Fruit fly (Drosophila melanogaster) whole organism, prepupa: ENCODE results near the gene kon.

ENCODE experiments used
- Blimp-1 ChIP-seq: fragments of 200-800 bp; sonication (Bioruptor generic); optimal IDR thresholded peaks from 3 replicates; lab custom pipeline; 2017; ENCODE audit warnings: missing biosample characterization, missing genetic modification characterization, mild to moderate bottlenecking, moderate library complexity, missing genetic modification reagents
- CG10669 ChIP-seq: fragments of 200-800 bp; sonication (Bioruptor generic); optimal IDR thresholded peaks from 3 replicates; lab custom pipeline; 2018; ENCODE audit warnings: missing biosample characterization, mild to moderate bottlenecking, missing genetic modification characterization, moderate library complexity
- CG11294 ChIP-seq: fragments of 200-800 bp; sonication (Bioruptor generic); IDR thresholded peaks from 2 replicates; pipeline ENCODE4 v1.3.6; 2022; ENCODE audit warnings: missing biosample characterization, missing genetic modification characterization
- CG11902 ChIP-seq: fragments of 200-800 bp; sonication (Bioruptor generic); optimal IDR thresholded peaks from 3 replicates; lab custom pipeline; 2016; ENCODE audit warnings: missing biosample characterization, missing genetic modification characterization
- CG15336 ChIP-seq: fragments of 200-800 bp; sonication (Bioruptor generic); IDR thresholded peaks from 2 replicates; pipeline ENCODE4 v1.3.6; 2022; ENCODE audit warnings: missing biosample characterization, missing genetic modification characterization
- CG1621 ChIP-seq: fragments of 200-800 bp; sonication (Bioruptor generic); optimal IDR thresholded peaks from 3 replicates; lab custom pipeline; 2018; ENCODE audit warnings: missing biosample characterization, mild to moderate bottlenecking, missing genetic modification characterization
- CG16779 ChIP-seq: fragments of 200-800 bp; sonication (Bioruptor generic); optimal IDR thresholded peaks from 3 replicates; lab custom pipeline; 2017; ENCODE audit warnings: missing biosample characterization, mild to moderate bottlenecking, missing genetic modification characterization
- CG3032 ChIP-seq: fragments of 200-800 bp; optimal IDR thresholded peaks from 2 replicates; lab custom pipeline; 2019; ENCODE audit warnings: missing biosample characterization, mild to moderate bottlenecking, missing genetic modification characterization, moderate library complexity
- CG32006 ChIP-seq: fragments of 200-800 bp; sonication (Bioruptor generic); optimal IDR thresholded peaks from 3 replicates; lab custom pipeline; 2017; ENCODE audit warnings: missing biosample characterization, mild to moderate bottlenecking, missing genetic modification characterization
- CG6163 ChIP-seq: fragments of 200-800 bp; sonication (Bioruptor generic); IDR thresholded peaks from 3 replicates; pipeline ENCODE4 v1.3.6; 2022; ENCODE audit warnings: missing biosample characterization, missing genetic modification characterization
- CG6276 ChIP-seq: fragments of 200-800 bp; sonication (Bioruptor generic); optimal IDR thresholded peaks from 2 replicates; lab custom pipeline; 2017; ENCODE audit warnings: missing biosample characterization, mild to moderate bottlenecking, missing genetic modification characterization
- CG6792 ChIP-seq: fragments of 200-800 bp; sonication (Bioruptor generic); optimal IDR thresholded peaks from 3 replicates; lab custom pipeline; 2016; ENCODE audit warnings: missing biosample characterization, missing genetic modification characterization
- CG6808 ChIP-seq: fragments of 200-800 bp; sonication (Bioruptor generic); optimal IDR thresholded peaks from 3 replicates; lab custom pipeline; 2017; ENCODE audit warnings: missing biosample characterization, missing genetic modification characterization, mild to moderate bottlenecking, moderate library complexity, missing genetic modification reagents
- CG6854 ChIP-seq: fragments of 200-800 bp; sonication (Bioruptor generic); optimal IDR thresholded peaks from 2 replicates; lab custom pipeline; 2017; ENCODE audit warnings: missing biosample characterization, mild to moderate bottlenecking, missing genetic modification characterization
- CG7368 ChIP-seq: fragments of 200-800 bp; sonication (Bioruptor generic); optimal IDR thresholded peaks from 3 replicates; lab custom pipeline; 2016; ENCODE audit warnings: missing biosample characterization, missing genetic modification characterization
- CG8119 ChIP-seq: fragments of 200-800 bp; sonication (Bioruptor generic); IDR thresholded peaks from 3 replicates; pipeline ENCODE4 v1.3.6; 2022; ENCODE audit warnings: missing biosample characterization, missing genetic modification characterization
- CG8319 ChIP-seq: fragments of 200-800 bp; sonication (Bioruptor generic); optimal IDR thresholded peaks from 3 replicates; lab custom pipeline; 2016; ENCODE audit warnings: missing biosample characterization, missing genetic modification characterization
- CG8632 ChIP-seq: fragments of 200-800 bp; sonication (Bioruptor generic); optimal IDR thresholded peaks from 3 replicates; lab custom pipeline; 2016; ENCODE audit warnings: missing biosample characterization, missing genetic modification characterization
- Eip75B ChIP-seq: fragments of 200-800 bp; sonication (Bioruptor generic); optimal IDR thresholded peaks from 3 replicates; lab custom pipeline; 2016; ENCODE audit warnings: missing biosample characterization, missing genetic modification characterization
- Eip78C ChIP-seq: fragments of 200-800 bp; sonication (Bioruptor generic); peaks from one replicate; lab custom pipeline; 2016; ENCODE audit warnings: missing biosample characterization, missing genetic modification characterization
- Eip93F ChIP-seq: fragments of 200-800 bp; sonication (Bioruptor generic); optimal IDR thresholded peaks from 2 replicates; lab custom pipeline; 2016; ENCODE audit warnings: missing biosample characterization, mild to moderate bottlenecking, missing genetic modification characterization
- Ets21C ChIP-seq: fragments of 200-800 bp; sonication (Bioruptor generic); optimal IDR thresholded peaks from 3 replicates; lab custom pipeline; 2016; ENCODE audit warnings: missing biosample characterization, missing genetic modification characterization
- Ets96B ChIP-seq: fragments of 200-800 bp; optimal IDR thresholded peaks from 2 replicates; lab custom pipeline; 2019; ENCODE audit warnings: missing biosample characterization, mild to moderate bottlenecking, missing genetic modification characterization, moderate library complexity
- Gug ChIP-seq: fragments of 200-800 bp; sonication (Bioruptor generic); IDR thresholded peaks from 2 replicates; pipeline ENCODE4 v1.3.6; 2022; ENCODE audit warnings: missing biosample characterization, missing genetic modification characterization
- Hr38 ChIP-seq: sonication (Bioruptor generic); optimal IDR thresholded peaks from 2 replicates; lab custom pipeline; 2016; ENCODE audit warnings: missing biosample characterization, missing genetic modification characterization
- Hr39 ChIP-seq: fragments of 200-800 bp; sonication (Bioruptor generic); optimal IDR thresholded peaks from 2 replicates; lab custom pipeline; 2016; ENCODE audit warnings: missing biosample characterization, missing genetic modification characterization
- Lpt ChIP-seq: fragments of 200-800 bp; sonication (Bioruptor generic); optimal IDR thresholded peaks from 3 replicates; lab custom pipeline; 2016; ENCODE audit warnings: missing biosample characterization, missing genetic modification characterization
- Met ChIP-seq: fragments of 200-800 bp; sonication (Bioruptor generic); optimal IDR thresholded peaks from 3 replicates; lab custom pipeline; 2016; ENCODE audit warnings: missing biosample characterization, missing genetic modification characterization
- Smox ChIP-seq: fragments of 200-800 bp; sonication (Bioruptor generic); optimal IDR thresholded peaks from 3 replicates; lab custom pipeline; 2016; ENCODE audit warnings: missing biosample characterization, missing genetic modification characterization
- Sox14 ChIP-seq: fragments of 200-800 bp; sonication (Bioruptor generic); optimal IDR thresholded peaks from 3 replicates; lab custom pipeline; 2016; ENCODE audit warnings: missing biosample characterization, missing genetic modification characterization
- acj6 ChIP-seq: fragments of 200-800 bp; sonication (Bioruptor generic); optimal IDR thresholded peaks from 3 replicates; lab custom pipeline; 2016; ENCODE audit warnings: missing biosample characterization, missing genetic modification characterization
- cyc ChIP-seq: fragments of 200-800 bp; sonication (Bioruptor generic); optimal IDR thresholded peaks from 3 replicates; lab custom pipeline; 2016; ENCODE audit warnings: missing biosample characterization, missing genetic modification characterization
- dac ChIP-seq: fragments of 200-800 bp; sonication (Bioruptor generic); optimal IDR thresholded peaks from 2 replicates; lab custom pipeline; 2017; ENCODE audit warnings: missing biosample characterization, mild to moderate bottlenecking, missing genetic modification characterization
- dsx ChIP-seq: fragments of 200-800 bp; optimal IDR thresholded peaks from 3 replicates; lab custom pipeline; 2019; ENCODE audit warnings: missing biosample characterization, mild to moderate bottlenecking, missing genetic modification characterization, moderate library complexity; ENCODE audit not compliant: poor library complexity, severe bottlenecking
- eg ChIP-seq: fragments of 200-800 bp; sonication (Bioruptor generic); IDR thresholded peaks from 3 replicates; pipeline ENCODE4 v1.3.6; 2022; ENCODE audit warnings: missing biosample characterization, missing genetic modification characterization
- esn ChIP-seq: fragments of 200-800 bp; sonication (Bioruptor generic); optimal IDR thresholded peaks from 2 replicates; lab custom pipeline; 2016; ENCODE audit warnings: missing biosample characterization, mild to moderate bottlenecking, missing genetic modification characterization, moderate library complexity
- fkh ChIP-seq: fragments of 200-800 bp; sonication (Bioruptor generic); optimal IDR thresholded peaks from 3 replicates; lab custom pipeline; 2017; ENCODE audit warnings: missing biosample characterization, mild to moderate bottlenecking, missing genetic modification characterization, moderate library complexity
- lz ChIP-seq: fragments of 200-800 bp; sonication (Bioruptor generic); optimal IDR thresholded peaks from 3 replicates; lab custom pipeline; 2016; ENCODE audit warnings: missing biosample characterization, missing genetic modification characterization
- pdm3 ChIP-seq: fragments of 200-800 bp; sonication (Bioruptor generic); optimal IDR thresholded peaks from 3 replicates; lab custom pipeline; 2016; ENCODE audit warnings: missing biosample characterization, missing genetic modification characterization
- salr ChIP-seq, 2 experiments: fragments of 200-800 bp; sonication (Bioruptor generic); optimal IDR thresholded peaks; 3 replicates each; lab custom pipeline; 2016 to 2018; ENCODE audit warnings: missing biosample characterization in 2 of 2, missing genetic modification characterization in 2 of 2, mild to moderate bottlenecking in 1 of 2
- ss ChIP-seq, 2 experiments: fragments of 200-800 bp; sonication (Bioruptor generic); optimal IDR thresholded peaks; 2 replicates in 1 of 2; 3 replicates in 1 of 2; lab custom pipeline; 2017 to 2018; ENCODE audit warnings: mild to moderate bottlenecking in 2 of 2, missing biosample characterization in 2 of 2, missing genetic modification characterization in 2 of 2, moderate library complexity in 1 of 2
- svp ChIP-seq: fragments of 200-800 bp; sonication (Bioruptor generic); peaks from one replicate; lab custom pipeline; 2016; ENCODE audit warnings: missing biosample characterization, missing genetic modification characterization
- topi ChIP-seq: fragments of 200-800 bp; sonication (Bioruptor generic); optimal IDR thresholded peaks from 3 replicates; lab custom pipeline; 2016; ENCODE audit warnings: missing biosample characterization, missing genetic modification characterization

Gene kon

DNA sequence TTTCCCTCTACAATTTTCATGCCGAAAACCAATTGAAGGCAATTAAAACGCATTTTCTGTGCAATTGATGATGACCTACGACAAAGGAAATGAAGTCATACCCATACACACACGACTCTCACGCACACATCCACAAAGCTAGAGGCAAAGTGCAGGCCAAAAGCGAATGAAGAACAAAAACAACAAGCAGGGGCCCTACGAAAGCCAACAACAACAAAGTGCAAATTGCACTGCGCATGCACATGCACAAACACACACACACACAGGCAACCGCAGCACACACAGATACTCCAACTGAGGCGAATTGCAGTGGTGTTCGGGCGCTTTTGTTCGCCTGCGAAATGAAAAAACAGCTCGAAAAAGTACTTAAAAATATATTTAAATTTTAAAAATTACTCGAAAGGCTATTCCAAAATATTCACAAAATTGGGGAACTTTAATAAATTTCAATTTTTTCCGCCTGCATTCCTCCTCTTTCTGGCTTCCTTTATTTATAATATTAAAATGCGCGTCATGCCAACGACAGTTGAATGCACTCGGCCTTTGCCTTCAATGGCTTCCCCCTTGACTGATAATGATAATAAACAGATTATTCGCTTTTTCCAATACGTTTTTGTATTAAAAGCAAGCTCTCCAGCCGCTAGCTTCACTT lies 46.7 kb downstream of the kon start (continued):
- TF ChIP-seq Eip93F (GFP tag; lab: Kevin White, UChicago) (peak; percentile 53), CG8632 (GFP tag; lab: Kevin White, UChicago) (peak; percentile 5), pdm3 (GFP tag; lab: Kevin White, UChicago) (no peak), Eip78C (GFP tag; lab: Kevin White, UChicago) (peak; percentile 57), CG11902 (GFP tag; lab: Kevin White, UChicago) (no peak), CG1621 (peak; percentile 57), Smox (GFP tag; lab: Kevin White, UChicago) (no peak), CG6854 (GFP tag; lab: Kevin White, UChicago) (peak; percentile 1), Blimp-1 (GFP tag; lab: Kevin White, UChicago) (no peak), Ets96B (tag; lab: Kevin White, UChicago) (peak; percentile 13), CG11294 (no peak), Met (GFP tag; lab: Kevin White, UChicago) (peak; percentile 11), eg (peak; percentile 69; the same call in 2 of the 3 replicates), CG32006 (GFP tag; lab: Kevin White, UChicago) (peak; percentile 6), CG6792 (no peak), svp (peak; percentile 95), Hr38 (no peak), CG3032 (tag; lab: Kevin White, UChicago) (peak; percentile 35), ss (GFP tag; optimal IDR thresholded peaks at IDR 0.05; lab: Kevin White, UChicago) (peak; percentile 60 to 86), CG8119 (GFP tag; lab: Robert Waterston, UW) (peak; percentile 64), esn (GFP tag; lab: Kevin White, UChicago) (no peak), Lpt (GFP tag; lab: Kevin White, UChicago) (peak; percentile 36), lz (GFP tag; lab: Kevin White, UChicago) (no peak), CG8319 (GFP tag; lab: Kevin White, UChicago) (no peak), CG15336 (GFP tag; lab: Robert Waterston, UW) (peak; percentile 27; the same call in 1 of the 2 replicates), Eip75B (GFP tag; lab: Kevin White, UChicago) (peak; percentile 21), CG7368 (GFP tag; lab: Kevin White, UChicago) (no peak), cyc (GFP tag; lab: Kevin White, UChicago) (no peak), salr (GFP tag; optimal IDR thresholded peaks at IDR 0.05; lab: Kevin White, UChicago) (peak in 1 of 2 experiments; percentile 33), dsx (GFP tag; lab: Kevin White, UChicago) (peak; percentile 67), Hr39 (GFP tag; lab: Kevin White, UChicago) (no peak), topi (no peak), Ets21C (GFP tag; lab: Kevin White, UChicago) (no peak), CG6163 (GFP tag; lab: Robert Waterston, UW) (peak; percentile 71), acj6 (GFP tag; lab: Kevin White, UChicago) (no peak), fkh (GFP tag; lab: Kevin White, UChicago) (no peak), CG16779 (tag; lab: Kevin White, UChicago) (peak; percentile 40), CG6276 (peak; percentile 47), Gug (GFP tag; lab: Robert Waterston, UW) (no peak), CG6808 (GFP tag; lab: Kevin White, UChicago) (peak; percentile 74), CG10669 (GFP tag; lab: Kevin White, UChicago) (peak; percentile 27), Sox14 (peak; percentile 58), dac (no peak)
